Fruit fly (Drosophila melanogaster): ENCODE results near the gene CG5958.
A peak's percentile ranks its signal among the peaks of the same experiment; 100 is the strongest.

Gene CG5958

dm6 chr2L:7396962-7397361, 36.4 kb downstream of the CG5958 start (continued):
- TF ChIP-seq CG3407 (GFP tag; optimal IDR thresholded peaks at IDR 0.05), result peak; percentile 17
- peak; percentile 51 for TF ChIP-seq croc (GFP tag; conservative IDR thresholded peaks at IDR 0.05)
- peak; percentile 47; the same call in 1 of the 3 replicates for TF ChIP-seq Mrtf (GFP tag; IDR thresholded peaks at IDR 0.05)
- no peak; the same call in 1 of the 2 replicates for TF ChIP-seq Ravus (GFP tag; IDR thresholded peaks at IDR 0.05)
- peak; percentile 3 for TF ChIP-seq bab2 (GFP tag; optimal IDR thresholded peaks at IDR 0.05)
- TF ChIP-seq zf30C (GFP tag; optimal IDR thresholded peaks at IDR 0.05), result no peak
- peak; percentile 56 for TF ChIP-seq CG17612 (GFP tag; IDR thresholded peaks at IDR 0.05)
- TF ChIP-seq Scr (GFP tag; IDR thresholded peaks at IDR 0.05; ENCODE audit: partially characterized antibody), result no peak
- 0 out of 2 replicates have a peak, but pooled peaks have one; percentile 38 for TF ChIP-seq ssp (GFP tag; IDR thresholded peaks at IDR 0.05)
- TF ChIP-seq CG4707 (GFP tag; optimal IDR thresholded peaks at IDR 0.05), result no peak
- peak; percentile 60 for TF ChIP-seq CG9932 (GFP tag; IDR thresholded peaks at IDR 0.05)
- 0 out of 2 replicates have a peak, but pooled peaks have one; percentile 34 for TF ChIP-seq peb (GFP tag; IDR thresholded peaks at IDR 0.05)
- TF ChIP-seq Ptx1 (GFP tag; IDR thresholded peaks at IDR 0.05), result peak; percentile 85
- no peak for TF ChIP-seq CG8290 (GFP tag; optimal IDR thresholded peaks at IDR 0.05)
- TF ChIP-seq CG8290 (tag; optimal IDR thresholded peaks at IDR 0.05), result peak in 1 of 2 experiments; percentile 48
- peak; percentile 60 for TF ChIP-seq CG8388 (GFP tag; optimal IDR thresholded peaks at IDR 0.05)
- TF ChIP-seq fd96Cb (tag; optimal IDR thresholded peaks at IDR 0.05), result peak; percentile 62
- TF ChIP-seq CG14710 (tag; optimal IDR thresholded peaks at IDR 0.05), result peak; percentile 17
- TF ChIP-seq Hr51 (GFP tag; optimal IDR thresholded peaks at IDR 0.05), result peak; percentile 13 to 69
- peak; percentile 34 for TF ChIP-seq maf-S (GFP tag; optimal IDR thresholded peaks at IDR 0.05)
- peak; percentile 66 for TF ChIP-seq cas (GFP tag; IDR thresholded peaks at IDR 0.05)
- peak; percentile 15 for TF ChIP-seq dmrt11E (tag; optimal IDR thresholded peaks at IDR 0.05)
- TF ChIP-seq CG6854 (GFP tag; optimal IDR thresholded peaks at IDR 0.05), result peak; percentile 29
- TF ChIP-seq CG3995 (GFP tag; optimal IDR thresholded peaks at IDR 0.05), result peak; percentile 1
- peak; percentile 18 for TF ChIP-seq CG4820 (GFP tag; optimal IDR thresholded peaks at IDR 0.05)
- no peak for TF ChIP-seq hkb (optimal IDR thresholded peaks at IDR 0.05)
- TF ChIP-seq hkb (GFP tag; IDR thresholded peaks at IDR 0.05), result peak; percentile 81
- peak; percentile 35 for TF ChIP-seq CG7987 (GFP tag; optimal IDR thresholded peaks at IDR 0.05)
- no peak for TF ChIP-seq trh (GFP tag; optimal IDR thresholded peaks at IDR 0.05)
- peak; percentile 46 for TF ChIP-seq vfl (GFP tag; optimal IDR thresholded peaks at IDR 0.05)
- TF ChIP-seq pho (GFP tag; optimal IDR thresholded peaks at IDR 0.05), result peak; percentile 27
- no peak for TF ChIP-seq CTCF (GFP tag; optimal IDR thresholded peaks at IDR 0.05)
- TF ChIP-seq CG11723 (GFP tag; optimal IDR thresholded peaks at IDR 0.05), result peak; percentile 3
- TF ChIP-seq psq (GFP tag; optimal IDR thresholded peaks at IDR 0.05), result no peak
- TF ChIP-seq scrt (GFP tag; optimal IDR thresholded peaks at IDR 0.05), result peak; percentile 48
- TF ChIP-seq pnt (GFP tag; optimal IDR thresholded peaks at IDR 0.05), result peak; percentile 50
- peak; percentile 26 for TF ChIP-seq CG17802 (tag; optimal IDR thresholded peaks at IDR 0.05)
- TF ChIP-seq CG12104 (GFP tag; optimal IDR thresholded peaks at IDR 0.05), result peak; percentile 39
- TF ChIP-seq CG30020 (tag; optimal IDR thresholded peaks at IDR 0.05), result no peak
- TF ChIP-seq Opbp (GFP tag; IDR thresholded peaks at IDR 0.05; ENCODE audit: partially characterized antibody), result no peak
- no peak for TF ChIP-seq dimm (GFP tag; IDR thresholded peaks at IDR 0.05)
- TF ChIP-seq CG7556 (GFP tag; optimal IDR thresholded peaks at IDR 0.05), result peak; percentile 67
- peak; percentile 55 for TF ChIP-seq Camta (GFP tag; optimal IDR thresholded peaks at IDR 0.05)
- TF ChIP-seq dpn (GFP tag; optimal IDR thresholded peaks at IDR 0.05), result peak; percentile 62 to 76
- peak; percentile 58 for TF ChIP-seq seq (GFP tag; IDR thresholded peaks at IDR 0.05)
- peak; percentile 42 for TF ChIP-seq ewg (GFP tag; optimal IDR thresholded peaks at IDR 0.05)
- peak; percentile 72 for TF ChIP-seq PHDP (tag; optimal IDR thresholded peaks at IDR 0.05)
- TF ChIP-seq gce (GFP tag; IDR thresholded peaks at IDR 0.05), result 0 out of 3 replicates have a peak, but pooled peaks have one; percentile 57
- no peak for TF ChIP-seq CG13287 (GFP tag; IDR thresholded peaks at IDR 0.05; ENCODE audit: partially characterized antibody)
- peak; percentile 20; the same call in 1 of the 2 replicates for TF ChIP-seq MBD-R2 (GFP tag; IDR thresholded peaks at IDR 0.05)
- TF ChIP-seq CG6175 (GFP tag; IDR thresholded peaks at IDR 0.05), result peak; percentile 67; the same call in 2 of the 3 replicates
- TF ChIP-seq CG18619 (GFP tag; optimal IDR thresholded peaks at IDR 0.05), result no peak
